Fruit fly (Drosophila melanogaster) whole organism, embryonic: ENCODE data around the gene CG46059.

Source experiments
- Ada2b ChIP-seq: fragments of 200-800 bp; sonication (Bioruptor generic); IDR thresholded peaks from 2 replicates; pipeline ENCODE4 v1.3.6; 2022; ENCODE audit warnings: missing biosample characterization, missing genetic modification characterization
- B-H1 ChIP-seq: fragments of 200-800 bp; sonication (Bioruptor generic); IDR thresholded peaks from 3 replicates; pipeline ENCODE4 v1.3.6; 2022; ENCODE audit warnings: missing biosample characterization, missing genetic modification characterization
- BEAF-32 ChIP-seq: fragments of 200-800 bp; sonication (Bioruptor generic); optimal IDR thresholded peaks from 3 replicates; lab custom pipeline; 2017; ENCODE audit warnings: missing biosample characterization, missing genetic modification characterization, mild to moderate bottlenecking, moderate library complexity, missing genetic modification reagents
- BtbVII ChIP-seq: fragments of 200-800 bp; sonication (Bioruptor generic); optimal IDR thresholded peaks from 3 replicates; lab custom pipeline; 2017; ENCODE audit warnings: missing biosample characterization, mild to moderate bottlenecking, missing genetic modification characterization
- CG10267 ChIP-seq: fragments of 200-800 bp; sonication (Bioruptor generic); optimal IDR thresholded peaks from 2 replicates; lab custom pipeline; 2018; ENCODE audit warnings: missing biosample characterization, mild to moderate bottlenecking, missing genetic modification characterization, moderate library complexity
- CG10431 ChIP-seq: fragments of 200-800 bp; sonication (Bioruptor generic); optimal IDR thresholded peaks from 3 replicates; lab custom pipeline; 2018; ENCODE audit warnings: missing biosample characterization, mild to moderate bottlenecking, missing genetic modification characterization
- CG10654 ChIP-seq: fragments of 200-800 bp; sonication (Bioruptor generic); optimal IDR thresholded peaks from 2 replicates; lab custom pipeline; 2016; ENCODE audit warnings: missing biosample characterization, missing genetic modification characterization
- CG11560 ChIP-seq: fragments of 200-800 bp; sonication (Bioruptor generic); IDR thresholded peaks from 3 replicates; pipeline ENCODE4 v1.3.6; 2022; ENCODE audit warnings: missing biosample characterization, missing genetic modification characterization
- CG12299 ChIP-seq: fragments of 200-800 bp; sonication (Bioruptor generic); optimal IDR thresholded peaks from 2 replicates; lab custom pipeline; 2018; ENCODE audit warnings: missing biosample characterization, mild to moderate bottlenecking, missing genetic modification characterization
- CG16813 ChIP-seq: fragments of 200-800 bp; sonication (Bioruptor generic); IDR thresholded peaks from 3 replicates; pipeline ENCODE4 v1.3.6; 2022; ENCODE audit warnings: missing biosample characterization, missing genetic modification characterization; ENCODE audit not compliant: partially characterized antibody
- CG17359 ChIP-seq: fragments of 200-800 bp; sonication (Bioruptor generic); optimal IDR thresholded peaks from 3 replicates; lab custom pipeline; 2018; ENCODE audit warnings: missing biosample characterization, mild to moderate bottlenecking, missing genetic modification characterization, moderate library complexity
- CG17361 ChIP-seq: fragments of 200-800 bp; sonication (Bioruptor generic); IDR thresholded peaks from 3 replicates; pipeline ENCODE4 v1.3.6; 2022; ENCODE audit warnings: missing biosample characterization, missing genetic modification characterization
- CG17385 ChIP-seq: fragments of 200-800 bp; sonication (Bioruptor generic); optimal IDR thresholded peaks from 3 replicates; lab custom pipeline; 2018; ENCODE audit warnings: missing biosample characterization, mild to moderate bottlenecking, missing genetic modification characterization
- CG1792 ChIP-seq: fragments of 200-800 bp; sonication (Bioruptor generic); optimal IDR thresholded peaks from 2 replicates; lab custom pipeline; 2016; ENCODE audit warnings: missing biosample characterization, missing genetic modification characterization
- CG2678 ChIP-seq: fragments of 200-800 bp; sonication (Bioruptor generic); optimal IDR thresholded peaks from 3 replicates; lab custom pipeline; 2019; ENCODE audit warnings: missing biosample characterization, mild to moderate bottlenecking, missing genetic modification characterization, moderate library complexity
- CG30403 ChIP-seq: fragments of 200-800 bp; sonication (Bioruptor generic); optimal IDR thresholded peaks from 3 replicates; lab custom pipeline; 2016; ENCODE audit warnings: missing biosample characterization, missing genetic modification characterization
- CG3065 ChIP-seq: fragments of 200-800 bp; sonication (Bioruptor generic); optimal IDR thresholded peaks from 2 replicates; lab custom pipeline; 2016; ENCODE audit warnings: missing biosample characterization, missing genetic modification characterization
- CG34422 ChIP-seq: fragments of 200-800 bp; sonication (Bioruptor generic); IDR thresholded peaks from 3 replicates; pipeline ENCODE4 v1.3.6; 2022; ENCODE audit warnings: missing biosample characterization, missing genetic modification characterization
- CG4617 ChIP-seq: fragments of 200-800 bp; sonication (Bioruptor generic); optimal IDR thresholded peaks from 3 replicates; lab custom pipeline; 2016; ENCODE audit warnings: missing biosample characterization, missing genetic modification characterization, borderline replicate concordance
- CG4820 ChIP-seq: fragments of 200-800 bp; sonication (Bioruptor generic); optimal IDR thresholded peaks from 3 replicates; lab custom pipeline; 2016; ENCODE audit warnings: missing biosample characterization, missing genetic modification characterization
- CG5180 ChIP-seq: fragments of 200-800 bp; sonication (Bioruptor generic); optimal IDR thresholded peaks from 3 replicates; lab custom pipeline; 2017; ENCODE audit warnings: missing biosample characterization, missing genetic modification characterization, mild to moderate bottlenecking, moderate library complexity, missing genetic modification reagents
- CG7556 ChIP-seq: fragments of 200-800 bp; sonication (Bioruptor generic); optimal IDR thresholded peaks from 2 replicates; lab custom pipeline; 2017; ENCODE audit warnings: missing biosample characterization, mild to moderate bottlenecking, missing genetic modification characterization
- CG7928 ChIP-seq: fragments of 200-800 bp; sonication (Bioruptor generic); optimal IDR thresholded peaks from 2 replicates; lab custom pipeline; 2017; ENCODE audit warnings: missing biosample characterization, mild to moderate bottlenecking, missing genetic modification characterization
- Doc2 ChIP-seq: fragments of 200-800 bp; sonication (Bioruptor generic); IDR thresholded peaks from 2 replicates; pipeline ENCODE4 v1.3.6; 2022; ENCODE audit warnings: missing biosample characterization, missing genetic modification characterization
- Dp ChIP-seq: fragments of 200-800 bp; sonication (Bioruptor generic); optimal IDR thresholded peaks from 2 replicates; lab custom pipeline; 2018; ENCODE audit warnings: missing biosample characterization, mild to moderate bottlenecking, missing genetic modification characterization, moderate library complexity
- Elba2 ChIP-seq: fragments of 200-800 bp; sonication (Bioruptor generic); optimal IDR thresholded peaks from 3 replicates; lab custom pipeline; 2016; ENCODE audit warnings: missing biosample characterization, missing genetic modification characterization
- Fer3 ChIP-seq: fragments of 200-800 bp; sonication (Bioruptor generic); optimal IDR thresholded peaks from 2 replicates; lab custom pipeline; 2018; ENCODE audit warnings: missing biosample characterization, mild to moderate bottlenecking, missing genetic modification characterization, moderate library complexity
- Hey ChIP-seq: fragments of 200-800 bp; sonication (Bioruptor generic); optimal IDR thresholded peaks from 3 replicates; lab custom pipeline; 2018; ENCODE audit warnings: missing biosample characterization, mild to moderate bottlenecking, missing genetic modification characterization
- HmgZ ChIP-seq: fragments of 200-800 bp; sonication (Bioruptor generic); optimal IDR thresholded peaks from 2 replicates; lab custom pipeline; 2018; ENCODE audit warnings: missing biosample characterization, mild to moderate bottlenecking, missing genetic modification characterization
- Myb ChIP-seq: fragments of 200-800 bp; sonication (Bioruptor generic); optimal IDR thresholded peaks from 2 replicates; lab custom pipeline; 2016; ENCODE audit warnings: missing biosample characterization, missing genetic modification characterization
- NFAT ChIP-seq: fragments of 200-800 bp; sonication (Bioruptor generic); IDR thresholded peaks from 2 replicates; pipeline ENCODE4 v1.3.6; 2022; ENCODE audit warnings: missing biosample characterization, missing genetic modification characterization
- PHDP ChIP-seq: fragments of 200-800 bp; sonication (Bioruptor generic); optimal IDR thresholded peaks from 3 replicates; lab custom pipeline; 2018; ENCODE audit warnings: missing biosample characterization, mild to moderate bottlenecking, missing genetic modification characterization, moderate library complexity
- Pdp1 ChIP-seq, 2 experiments: fragments of 200-800 bp; sonication (Bioruptor generic); optimal IDR thresholded peaks; 3 replicates each; lab custom pipeline; 2016; ENCODE audit warnings: missing biosample characterization in 2 of 2, missing genetic modification characterization in 2 of 2, mild to moderate bottlenecking in 1 of 2, moderate library complexity in 1 of 2
- Rx ChIP-seq: fragments of 200-800 bp; sonication (Bioruptor generic); IDR thresholded peaks from 2 replicates; pipeline ENCODE4 v1.3.6; 2022; ENCODE audit warnings: missing biosample characterization, missing genetic modification characterization
- Taf1 ChIP-seq: fragments of 200-800 bp; sonication (Bioruptor generic); IDR thresholded peaks from 2 replicates; pipeline ENCODE4 v1.3.6; 2022; ENCODE audit warnings: missing biosample characterization, missing genetic modification characterization
- Trl ChIP-seq, 3 experiments: fragments of >200 bp in 2 of 3; fragments of 200-800 bp in 1 of 3; sonication (Bioruptor generic) in 1 of 3; optimal IDR thresholded peaks; 2 replicates in 1 of 3; 3 replicates in 2 of 3; lab custom pipeline; 2016 to 2017; ENCODE audit warnings: missing biosample characterization in 1 of 3, missing genetic modification characterization in 1 of 3
- Xbp1 ChIP-seq: fragments of 200-800 bp; sonication (Bioruptor generic); optimal IDR thresholded peaks from 3 replicates; lab custom pipeline; 2016; ENCODE audit warnings: missing biosample characterization, mild to moderate bottlenecking, missing genetic modification characterization
- ara ChIP-seq: fragments of 200-800 bp; sonication (Bioruptor generic); IDR thresholded peaks from 2 replicates; pipeline ENCODE4 v1.3.6; 2022; ENCODE audit warnings: missing biosample characterization, missing genetic modification characterization
- gem ChIP-seq: fragments of 200-800 bp; sonication (Bioruptor generic); optimal IDR thresholded peaks from 2 replicates; lab custom pipeline; 2019; ENCODE audit warnings: missing biosample characterization, mild to moderate bottlenecking, missing genetic modification characterization, moderate library complexity
- grn ChIP-seq: fragments of 200-800 bp; sonication (Bioruptor generic); optimal IDR thresholded peaks from 3 replicates; lab custom pipeline; 2017; ENCODE audit warnings: missing biosample characterization, missing genetic modification characterization
- gt ChIP-seq: fragments of 200-800 bp; sonication (Bioruptor generic); IDR thresholded peaks from 2 replicates; pipeline ENCODE4 v1.3.6; 2022; ENCODE audit warnings: missing biosample characterization, missing genetic modification characterization
- hbn ChIP-seq: fragments of 200-800 bp; sonication (Bioruptor generic); IDR thresholded peaks from 2 replicates; pipeline ENCODE4 v1.3.6; 2022; ENCODE audit warnings: missing biosample characterization, missing genetic modification characterization; ENCODE audit not compliant: partially characterized antibody
- nmo ChIP-seq: fragments of 200-800 bp; sonication (Bioruptor generic); optimal IDR thresholded peaks from 2 replicates; lab custom pipeline; 2018; ENCODE audit warnings: missing biosample characterization, mild to moderate bottlenecking, missing genetic modification characterization, moderate library complexity
- oc ChIP-seq: fragments of 200-800 bp; sonication (Bioruptor generic); optimal IDR thresholded peaks from 2 replicates; lab custom pipeline; 2018; ENCODE audit warnings: missing biosample characterization, mild to moderate bottlenecking, missing genetic modification characterization, moderate library complexity
- pfk ChIP-seq: fragments of 200-800 bp; sonication (Bioruptor generic); optimal IDR thresholded peaks from 2 replicates; lab custom pipeline; 2018; ENCODE audit warnings: missing biosample characterization, mild to moderate bottlenecking, missing genetic modification characterization, moderate library complexity
- repo ChIP-seq: fragments of 200-800 bp; sonication (Bioruptor generic); optimal IDR thresholded peaks from 2 replicates; lab custom pipeline; 2016; ENCODE audit warnings: missing biosample characterization, missing genetic modification characterization
- ro ChIP-seq: fragments of 200-800 bp; sonication (Bioruptor generic); IDR thresholded peaks from 2 replicates; pipeline ENCODE4 v1.3.6; 2022; ENCODE audit warnings: missing biosample characterization, missing genetic modification characterization
- row ChIP-seq: fragments of 200-800 bp; sonication (Bioruptor generic); IDR thresholded peaks from 3 replicates; pipeline ENCODE4 v1.3.6; 2022; ENCODE audit warnings: missing biosample characterization, missing genetic modification characterization
- stwl ChIP-seq: fragments of 200-800 bp; sonication (Bioruptor generic); optimal IDR thresholded peaks from 3 replicates; lab custom pipeline; 2018; ENCODE audit warnings: missing biosample characterization, mild to moderate bottlenecking, missing genetic modification characterization, moderate library complexity
- vnd ChIP-seq: fragments of 200-800 bp; sonication (Bioruptor generic); IDR thresholded peaks from 3 replicates; pipeline ENCODE4 v1.3.6; 2022; ENCODE audit warnings: missing biosample characterization, missing genetic modification characterization; ENCODE audit not compliant: partially characterized antibody

CG46059 gene

DNA sequence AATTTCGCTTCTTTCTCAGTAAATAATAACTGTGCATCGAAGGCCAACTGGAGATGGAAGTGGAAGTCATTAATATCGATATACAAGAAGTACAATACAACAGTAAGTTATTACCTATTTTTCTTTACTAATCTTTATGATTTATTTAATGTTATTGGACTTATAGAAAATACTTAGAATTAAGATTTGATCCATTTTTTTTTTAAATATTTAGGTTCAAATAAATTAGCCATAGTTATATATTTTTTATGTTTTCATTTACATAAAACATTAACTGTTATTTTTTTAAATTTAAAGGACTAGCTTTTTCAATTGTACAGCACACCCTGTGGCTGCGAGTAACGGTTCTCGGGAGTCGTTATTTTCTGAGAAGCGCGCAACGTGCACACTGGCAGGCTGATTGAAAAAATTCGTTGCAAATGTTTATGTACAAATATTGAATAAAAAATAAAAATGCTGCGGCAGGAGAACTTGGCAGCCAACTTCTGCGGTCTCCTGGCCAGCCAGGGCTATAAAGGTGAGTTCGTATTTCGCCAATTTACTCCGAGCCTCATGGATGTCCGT lies 2.2 kb upstream of the CG46059 start, which contains the start of the genes gammaTub37C and pigeon (continued):
- TF ChIP-seq Doc2 (GFP tag; lab: Robert Waterston, UW) (no peak), Dp (GFP tag; lab: Kevin White, UChicago) (peak; percentile 53), CG17359 (tag; lab: Kevin White, UChicago) (no peak), hbn (GFP tag; lab: Robert Waterston, UW) (no peak), Elba2 (no peak), BEAF-32 (GFP tag; lab: Kevin White, UChicago) (peak; percentile 13), gem (tag; lab: Kevin White, UChicago) (no peak), Xbp1 (GFP tag; lab: Kevin White, UChicago) (peak; percentile 8), nmo (peak; percentile 31), oc (tag; lab: Kevin White, UChicago) (no peak), BtbVII (GFP tag; lab: Kevin White, UChicago) (no peak), CG17361 (GFP tag; lab: Robert Waterston, UW) (0 out of 3 replicates have a peak, but pooled peaks have one; percentile 20), grn (no peak), CG5180 (GFP tag; lab: Kevin White, UChicago) (peak; percentile 8), CG3065 (no peak), CG11560 (tag; lab: Robert Waterston, UW) (no peak), vnd (GFP tag; lab: Robert Waterston, UW) (no peak), CG16813 (GFP tag; lab: Robert Waterston, UW) (no peak), B-H1 (GFP tag; lab: Robert Waterston, UW) (no peak), Hey (tag; lab: Kevin White, UChicago) (no peak), CG7928 (no peak), CG4617 (GFP tag; lab: Kevin White, UChicago) (peak; percentile 84), CG2678 (no peak), Pdp1 (GFP tag; optimal IDR thresholded peaks at IDR 0.05; lab: Kevin White, UChicago) (peak in 1 of 2 experiments; percentile 34), Myb (GFP tag; lab: Kevin White, UChicago) (peak; percentile 97), HmgZ (tag; lab: Kevin White, UChicago) (peak; percentile 15), NFAT (GFP tag; lab: Robert Waterston, UW) (no peak), CG17385 (peak; percentile 24), CG10654 (GFP tag; lab: Kevin White, UChicago) (no peak), CG34422 (no peak), gt (GFP tag; lab: Robert Waterston, UW) (no peak), stwl (tag; lab: Kevin White, UChicago) (peak; percentile 71), CG4820 (GFP tag; lab: Kevin White, UChicago) (no peak), CG1792 (no peak), ro (GFP tag; lab: Robert Waterston, UW) (no peak), CG30403 (GFP tag; lab: Kevin White, UChicago) (no peak), Fer3 (no peak), Ada2b (GFP tag; lab: Robert Waterston, UW) (no peak), pfk (no peak), Rx (no peak), Taf1 (no peak), PHDP (tag; lab: Kevin White, UChicago) (peak; percentile 6), Trl (optimal IDR thresholded peaks at IDR 0.05; lab: Kevin White, UChicago) (no peak), Trl (GFP tag; optimal IDR thresholded peaks at IDR 0.05; lab: Kevin White, UChicago) (no peak), CG10431 (GFP tag; lab: Kevin White, UChicago) (peak; percentile 39), CG10267 (tag; lab: Kevin White, UChicago) (peak; percentile 9), repo (GFP tag; lab: Kevin White, UChicago) (no peak), ara (GFP tag; lab: Robert Waterston, UW) (no peak), row (GFP tag; lab: Robert Waterston, UW) (peak; percentile 30; the same call in 1 of the 3 replicates), CG12299 (tag; lab: Kevin White, UChicago) (no peak), CG7556 (GFP tag; lab: Kevin White, UChicago) (no peak)
